Worm (Caenorhabditis elegans): ENCODE data around the gene C33F10.12.

Gene C33F10.12

DNA sequence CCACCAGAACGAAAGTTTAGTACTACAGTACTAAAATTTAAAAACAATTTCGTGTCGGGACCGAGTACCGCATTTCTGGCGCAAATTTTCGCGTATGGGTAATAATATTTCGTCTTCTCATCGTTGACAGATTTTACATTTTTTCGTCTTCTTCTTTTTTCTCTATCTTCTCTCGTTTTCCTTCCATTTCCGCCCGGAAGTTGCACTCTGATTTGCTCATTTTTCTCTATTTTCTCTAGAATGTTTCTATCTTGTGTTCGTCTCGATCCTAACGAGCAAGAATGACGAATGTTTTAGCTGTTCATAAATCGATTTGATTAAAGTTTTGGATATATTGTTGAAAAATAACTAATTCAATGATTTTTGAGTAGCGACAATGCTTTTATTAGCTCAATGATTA, 17.9 kb upstream of the C33F10.12 start:
- TF ChIP-seq rnt-1 (tag; optimal IDR thresholded peaks at IDR 0.05) (peak; percentile 5), mep-1 (tag; optimal IDR thresholded peaks at IDR 0.05) (no peak), nhr-84 (tag; optimal IDR thresholded peaks at IDR 0.05) (no peak), nhr-20 (tag; optimal IDR thresholded peaks at IDR 0.05) (no peak), sptf-1 (tag; optimal IDR thresholded peaks at IDR 0.05) (no peak), isw-1 (GFP tag; IDR thresholded peaks at IDR 0.05) (0 out of 2 replicates have a peak, but pooled peaks have one; percentile 1), ceh-88 (GFP tag; IDR thresholded peaks at IDR 0.05) (no peak), lin-14 (GFP tag; optimal IDR thresholded peaks at IDR 0.05) (peak; percentile 65), ceh-82 (tag; optimal IDR thresholded peaks at IDR 0.05) (no peak), efl-1 (optimal IDR thresholded peaks at IDR 0.05) (peak in 1 of 2 experiments; percentile 14), efl-1 (GFP tag; optimal IDR thresholded peaks at IDR 0.05 in 1 of 2) (no peak), unc-86 (tag; optimal IDR thresholded peaks at IDR 0.05) (no peak), ceh-90 (tag; optimal IDR thresholded peaks at IDR 0.05) (no peak), fkh-10 (GFP tag; optimal IDR thresholded peaks at IDR 0.05) (no peak), irx-1 (tag; optimal IDR thresholded peaks at IDR 0.05) (no peak)

DNA sequence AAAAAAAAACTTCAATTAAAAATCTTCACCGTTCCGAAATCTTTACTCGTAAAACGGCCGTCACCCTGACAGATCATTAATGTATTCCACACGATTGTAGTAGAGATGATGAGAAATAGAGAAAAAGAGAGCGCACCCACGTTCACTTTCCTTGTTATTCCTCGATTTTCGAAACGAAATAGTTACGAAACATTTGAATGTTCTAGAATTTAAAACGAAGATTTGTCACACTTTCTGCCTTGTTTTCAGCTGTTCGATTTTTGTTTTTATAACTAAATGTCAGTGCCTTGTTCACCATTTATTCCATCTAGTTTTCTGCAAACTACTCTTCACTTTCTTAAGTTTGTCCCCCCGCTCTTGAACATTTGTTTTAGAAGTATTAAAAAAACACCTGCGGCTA, 17.2 kb upstream of the C33F10.12 start:
- TF ChIP-seq egl-13 (tag; optimal IDR thresholded peaks at IDR 0.05) (no peak), lin-35 (GFP tag; optimal IDR thresholded peaks at IDR 0.05) (no peak), mep-1 (tag; optimal IDR thresholded peaks at IDR 0.05) (no peak), mab-9 (GFP tag; IDR thresholded peaks at IDR 0.05) (no peak), ets-5 (GFP tag; IDR thresholded peaks at IDR 0.05) (no peak), skn-1 (tag; optimal IDR thresholded peaks at IDR 0.05) (peak; percentile 64), lin-39 (tag; optimal IDR thresholded peaks at IDR 0.05) (no peak), blmp-1 (tag; optimal IDR thresholded peaks at IDR 0.05) (peak; percentile 19), hlh-17 (GFP tag; optimal IDR thresholded peaks at IDR 0.05; ENCODE audit: borderline replicate concordance) (no peak), tbx-2 (tag; optimal IDR thresholded peaks at IDR 0.05) (no peak), efl-1 (optimal IDR thresholded peaks at IDR 0.05) (no peak), efl-1 (GFP tag; optimal IDR thresholded peaks at IDR 0.05 in 1 of 2) (peak; percentile 11 to 91), nhr-85 (tag) (no peak)

DNA sequence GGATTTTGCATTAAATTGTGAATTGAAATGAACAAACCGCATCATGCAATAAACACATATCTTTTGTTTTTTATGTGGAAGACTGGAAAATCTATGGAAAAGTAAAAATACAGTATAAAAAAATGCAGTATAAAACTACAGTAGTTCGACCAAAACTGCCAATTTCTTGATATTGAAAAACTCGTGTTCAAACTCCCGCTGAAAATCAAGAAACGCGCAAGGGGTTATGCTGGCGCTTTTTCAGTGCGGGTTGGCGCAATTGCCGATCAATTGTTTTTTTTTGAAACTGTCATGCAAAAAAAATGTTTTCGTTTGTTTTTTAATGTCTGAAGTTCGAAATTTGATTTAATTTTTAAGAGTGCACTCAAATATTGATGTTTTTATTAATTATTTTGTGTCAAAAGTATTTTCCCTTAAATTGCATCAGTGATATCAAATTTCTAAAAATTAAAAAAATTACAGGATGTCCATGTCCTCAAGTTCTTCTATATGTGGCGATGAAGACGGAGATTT, 14.1 kb upstream of the C33F10.12 start, which contains the start of gene dnj-9:
dnj-9 (plus strand) TSS at position 463 of the 513 bp plus-strand sequence.
- peak; percentile 72 for TF ChIP-seq F16B12.6 (tag; optimal IDR thresholded peaks at IDR 0.05)
- peak; percentile 57 for TF ChIP-seq unc-30 (tag; optimal IDR thresholded peaks at IDR 0.05)
- peak; percentile 98 for TF ChIP-seq nhr-71 (tag; optimal IDR thresholded peaks at IDR 0.05)
- peak in 1 of 2 experiments; percentile 90 for TF ChIP-seq ztf-11 (tag; optimal IDR thresholded peaks at IDR 0.05)
- peak; percentile 86 for TF ChIP-seq pax-3 (tag; optimal IDR thresholded peaks at IDR 0.05)
- TF ChIP-seq ceh-82 (tag; optimal IDR thresholded peaks at IDR 0.05): peak; percentile 95 to 96 (median 96)
- peak; percentile 39 for TF ChIP-seq C34B4.2 (tag; optimal IDR thresholded peaks at IDR 0.05)
- no peak for TF ChIP-seq alr-1 (tag; optimal IDR thresholded peaks at IDR 0.05; ENCODE audit: borderline replicate concordance)
- peak; percentile 91 to 99 for TF ChIP-seq efl-1 (optimal IDR thresholded peaks at IDR 0.05)
- TF ChIP-seq efl-1 (GFP tag; optimal IDR thresholded peaks at IDR 0.05 in 1 of 2): peak; percentile 99 to 100
- peak; percentile 91 for TF ChIP-seq lin-15B (tag; optimal IDR thresholded peaks at IDR 0.05)
- TF ChIP-seq mdl-1 (tag; optimal IDR thresholded peaks at IDR 0.05): peak in 1 of 2 experiments; percentile 78
- TF ChIP-seq lin-35 (GFP tag; optimal IDR thresholded peaks at IDR 0.05): peak; percentile 99
- TF ChIP-seq sptf-1 (tag; optimal IDR thresholded peaks at IDR 0.05): no peak
- peak; percentile 95 for TF ChIP-seq grh-1 (GFP tag; IDR thresholded peaks at IDR 0.05)
- TF ChIP-seq ztf-4 (tag; optimal IDR thresholded peaks at IDR 0.05): peak; percentile 84
- no peak for TF ChIP-seq ces-1 (GFP tag; optimal IDR thresholded peaks at IDR 0.05)
- TF ChIP-seq fkh-4 (tag; optimal IDR thresholded peaks at IDR 0.05; ENCODE audit: borderline replicate concordance): peak; percentile 80
- peak; percentile 94 for TF ChIP-seq unc-86 (tag; optimal IDR thresholded peaks at IDR 0.05)
- TF ChIP-seq dpl-1 (GFP tag; optimal IDR thresholded peaks at IDR 0.05): peak; percentile 99
- peak; percentile 93 for TF ChIP-seq lin-13 (GFP tag; optimal IDR thresholded peaks at IDR 0.05)
- TF ChIP-seq xbp-1 (tag; optimal IDR thresholded peaks at IDR 0.05): peak; percentile 96
- TF ChIP-seq mef-2 (tag; optimal IDR thresholded peaks at IDR 0.05): peak; percentile 44
- no peak for TF ChIP-seq egl-27 (tag; optimal IDR thresholded peaks at IDR 0.05)
- TF ChIP-seq snu-23 (GFP tag; optimal IDR thresholded peaks at IDR 0.05): peak; percentile 97
- TF ChIP-seq unc-98 (GFP tag; IDR thresholded peaks at IDR 0.05): peak; percentile 70
- TF ChIP-seq skn-1 (tag; optimal IDR thresholded peaks at IDR 0.05): peak; percentile 88
- TF ChIP-seq aha-1 (tag; optimal IDR thresholded peaks at IDR 0.05): peak; percentile 90
- TF ChIP-seq nhr-84 (tag; optimal IDR thresholded peaks at IDR 0.05): no peak
- TF ChIP-seq tlp-1 (tag; optimal IDR thresholded peaks at IDR 0.05): no peak
- peak; percentile 92 for TF ChIP-seq egl-13 (tag; optimal IDR thresholded peaks at IDR 0.05)
- TF ChIP-seq fkh-10 (GFP tag; optimal IDR thresholded peaks at IDR 0.05): peak; percentile 86
- peak; percentile 51 for TF ChIP-seq efl-3 (GFP tag; optimal IDR thresholded peaks at IDR 0.05)

All from whole organism, L1 larva.